Worm (Caenorhabditis elegans) whole organism, L2 larva: Measurements from ENCODE around the gene dcaf-13.

Source experiments
- elt-3 ChIP-seq: sonication (generic microtip); optimal IDR thresholded peaks from 2 replicates; lab custom pipeline; 2017; ENCODE audit warnings: missing biosample characterization, missing genetic modification characterization
- fos-1 ChIP-seq: fragments of 150-350 bp; optimal IDR thresholded peaks from 2 replicates; lab custom pipeline; 2014; ENCODE audit warnings: missing biosample characterization, missing genetic modification characterization
- gmeb-1 ChIP-seq: fragments of 150-350 bp; optimal IDR thresholded peaks from 2 replicates; lab custom pipeline; 2014; ENCODE audit warnings: missing biosample characterization, missing genetic modification characterization
- lin-11 ChIP-seq: fragments of 150-350 bp; sonication (generic microtip); optimal IDR thresholded peaks from 2 replicates; lab custom pipeline; 2014; ENCODE audit warnings: missing biosample characterization, missing genetic modification characterization, inconsistent platforms, mixed read lengths
- mdl-1 ChIP-seq, 2 experiments: fragments of 150-350 bp in 1 of 2; sonication (generic microtip) in 1 of 2; optimal IDR thresholded peaks; 2 replicates each; lab custom pipeline; 2017; ENCODE audit warnings: missing biosample characterization in 2 of 2, missing genetic modification characterization in 2 of 2
- nhr-12 ChIP-seq: fragments of 150-350 bp; optimal IDR thresholded peaks from 2 replicates; lab custom pipeline; 2014; ENCODE audit warnings: missing biosample characterization, missing genetic modification characterization
- nhr-237 ChIP-seq: fragments of 150-350 bp; optimal IDR thresholded peaks from 2 replicates; lab custom pipeline; 2014; ENCODE audit warnings: missing biosample characterization, missing genetic modification characterization
- nhr-25 ChIP-seq: fragments of 150-350 bp; sonication (generic microtip); optimal IDR thresholded peaks from 3 replicates; lab custom pipeline; 2014; ENCODE audit warnings: missing biosample characterization, missing genetic modification characterization
- sem-4 ChIP-seq: fragments of 150-350 bp; optimal IDR thresholded peaks from 2 replicates; lab custom pipeline; 2014; ENCODE audit warnings: missing biosample characterization, missing genetic modification reagents, missing genetic modification characterization
- skn-1 ChIP-seq: sonication (generic microtip); optimal IDR thresholded peaks from 2 replicates; lab custom pipeline; 2017; ENCODE audit warnings: missing biosample characterization, missing genetic modification characterization
- unc-62 ChIP-seq: fragments of 150-350 bp; optimal IDR thresholded peaks from 2 replicates; lab custom pipeline; 2014; ENCODE audit warnings: missing biosample characterization, missing genetic modification reagents, missing genetic modification characterization

DNA sequence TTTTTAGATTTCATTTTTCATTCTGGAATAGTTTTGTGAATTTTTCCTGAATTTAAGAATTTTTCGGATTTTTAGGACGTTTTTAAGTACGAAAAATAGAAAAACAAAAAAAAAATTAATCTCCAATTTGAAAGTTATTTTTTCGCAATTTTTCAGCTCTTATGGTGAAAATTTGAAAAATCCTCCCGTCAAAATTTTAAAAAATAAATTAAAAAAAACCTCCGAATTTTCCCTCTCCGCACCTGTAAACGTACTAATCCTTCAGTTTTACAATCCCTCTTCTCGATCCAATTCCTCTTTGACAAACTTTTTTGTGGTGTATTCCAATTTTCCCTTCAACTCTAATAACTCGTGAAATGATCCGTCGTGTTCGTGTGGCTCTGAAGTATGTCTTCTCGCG, 46.5 kb downstream of the dcaf-13 start, which contains the start of gene B0286.1:
- TF ChIP-seq mdl-1 (tag; optimal IDR thresholded peaks at IDR 0.05; lab: Kevin White, UChicago) = no peak
- TF ChIP-seq fos-1 (tag; lab: Kevin White, UChicago) = no peak
- TF ChIP-seq skn-1 = no peak
- TF ChIP-seq nhr-25 = no peak
- no peak for TF ChIP-seq gmeb-1 (tag; lab: Kevin White, UChicago)
- TF ChIP-seq lin-11 (tag; lab: Kevin White, UChicago) = no peak
- TF ChIP-seq nhr-237 = no peak
- TF ChIP-seq sem-4 (tag; lab: Kevin White, UChicago) = no peak
- TF ChIP-seq nhr-12 = no peak
- no peak for TF ChIP-seq unc-62
- no peak for TF ChIP-seq elt-3 (tag; lab: Kevin White, UChicago)
